Worm (Caenorhabditis elegans): Measurements from ENCODE around the gene F02D10.2.

The F02D10.2 gene

DNA sequence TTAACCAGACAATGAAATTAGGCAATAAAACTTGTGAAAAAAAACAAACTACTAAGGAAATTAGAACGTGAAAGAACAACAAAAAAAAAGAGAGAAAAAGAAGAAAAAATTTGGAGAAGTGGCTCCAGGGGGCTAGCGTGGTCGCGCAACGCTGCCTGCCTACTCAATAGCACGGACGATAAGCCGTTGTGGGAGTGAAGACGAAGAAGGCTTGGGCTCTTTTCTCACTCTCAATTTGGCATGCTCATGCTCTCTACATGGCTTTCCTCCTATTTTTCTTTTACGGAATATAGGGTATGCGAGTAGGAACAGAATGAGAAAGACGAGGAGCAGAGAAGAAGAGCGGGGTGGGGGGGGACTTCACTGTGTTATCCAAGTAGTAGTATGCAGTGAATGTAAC, 38.6 kb upstream of the F02D10.2 start:
- TF ChIP-seq egl-27 (tag; optimal IDR thresholded peaks at IDR 0.05) (peak; percentile 21), nhr-129 (tag; optimal IDR thresholded peaks at IDR 0.05) (peak; percentile 53), sem-4 (tag; optimal IDR thresholded peaks at IDR 0.05) (peak; percentile 76), lin-11 (tag; optimal IDR thresholded peaks at IDR 0.05) (peak; percentile 49), zag-1 (tag; optimal IDR thresholded peaks at IDR 0.05) (peak; percentile 71), C34F6.9 (tag; optimal IDR thresholded peaks at IDR 0.05) (peak; percentile 78), skn-1 (tag; optimal IDR thresholded peaks at IDR 0.05) (no peak), unc-62 (GFP tag; optimal IDR thresholded peaks at IDR 0.05) (no peak), F13H6.1 (tag; optimal IDR thresholded peaks at IDR 0.05) (peak; percentile 45), unc-55 (GFP tag; optimal IDR thresholded peaks at IDR 0.05) (peak; percentile 70), sma-9 (GFP tag; optimal IDR thresholded peaks at IDR 0.05) (peak; percentile 49), sma-9 (tag; optimal IDR thresholded peaks at IDR 0.05) (no peak), ama-1 (optimal IDR thresholded peaks at IDR 0.05) (no peak), gmeb-1 (tag; optimal IDR thresholded peaks at IDR 0.05) (no peak), lsy-2 (tag; optimal IDR thresholded peaks at IDR 0.05) (peak in 1 of 2 experiments; percentile 46), nhr-11 (tag; optimal IDR thresholded peaks at IDR 0.05) (no peak), mdl-1 (tag; optimal IDR thresholded peaks at IDR 0.05) (peak; percentile 6 to 35), mab-5 (tag; optimal IDR thresholded peaks at IDR 0.05) (peak; percentile 4), lin-13 (GFP tag; optimal IDR thresholded peaks at IDR 0.05) (peak; percentile 39), crh-2 (tag; optimal IDR thresholded peaks at IDR 0.05) (peak; percentile 15), ztf-11 (tag; optimal IDR thresholded peaks at IDR 0.05) (no peak)

DNA sequence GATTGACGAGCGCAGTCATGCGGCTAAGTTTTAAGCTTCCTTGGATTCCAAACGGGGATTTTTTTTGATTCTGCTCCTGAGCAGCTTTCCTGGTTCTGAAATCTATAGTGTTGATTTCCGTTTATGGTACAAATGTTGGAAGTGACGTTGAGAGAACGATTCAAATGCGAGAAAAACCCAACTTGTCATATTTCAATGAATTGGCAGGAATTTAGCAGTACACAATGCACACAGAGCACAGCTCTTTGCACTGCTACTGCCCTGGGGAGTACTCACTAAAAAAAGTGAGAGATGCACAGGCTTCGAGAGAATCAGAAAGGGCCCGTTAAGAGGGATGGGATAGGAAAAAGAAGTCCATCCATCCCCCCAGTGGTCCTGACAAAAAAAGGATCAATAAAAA, 36.9 kb upstream of the F02D10.2 start, which contains the start of gene sad-1:
TSS of gene sad-1 (minus strand) at position 101 of the 400 bp plus-strand sequence.
- peak; percentile 26 for TF ChIP-seq C34F6.9 (tag; optimal IDR thresholded peaks at IDR 0.05)
- no peak for TF ChIP-seq ZK546.5 (tag; optimal IDR thresholded peaks at IDR 0.05)

DNA sequence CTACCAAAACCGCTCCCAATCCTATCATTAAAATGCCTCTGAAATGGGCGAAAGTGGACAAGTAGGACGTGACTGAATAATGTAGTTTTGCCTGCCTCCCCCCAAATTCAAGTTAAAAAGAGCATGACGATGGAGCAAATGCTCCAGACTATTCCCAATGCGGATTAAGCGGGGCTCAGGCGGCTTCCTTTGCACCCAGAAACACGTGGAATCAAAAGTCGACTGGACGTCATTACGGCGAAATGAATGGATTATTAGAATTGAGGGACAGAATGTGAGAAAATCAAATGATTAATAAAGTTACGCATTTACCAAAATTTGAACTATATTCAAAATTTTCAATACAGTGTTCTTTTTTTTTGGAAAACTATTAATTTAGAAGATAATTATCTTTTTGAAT, 36.2 kb upstream of the F02D10.2 start:
- no peak for TF ChIP-seq ama-1 (optimal IDR thresholded peaks at IDR 0.05)
- peak; percentile 35 for TF ChIP-seq crh-2 (tag; optimal IDR thresholded peaks at IDR 0.05)
- peak in 1 of 2 experiments; percentile 6 for TF ChIP-seq lsy-2 (tag; optimal IDR thresholded peaks at IDR 0.05)

DNA sequence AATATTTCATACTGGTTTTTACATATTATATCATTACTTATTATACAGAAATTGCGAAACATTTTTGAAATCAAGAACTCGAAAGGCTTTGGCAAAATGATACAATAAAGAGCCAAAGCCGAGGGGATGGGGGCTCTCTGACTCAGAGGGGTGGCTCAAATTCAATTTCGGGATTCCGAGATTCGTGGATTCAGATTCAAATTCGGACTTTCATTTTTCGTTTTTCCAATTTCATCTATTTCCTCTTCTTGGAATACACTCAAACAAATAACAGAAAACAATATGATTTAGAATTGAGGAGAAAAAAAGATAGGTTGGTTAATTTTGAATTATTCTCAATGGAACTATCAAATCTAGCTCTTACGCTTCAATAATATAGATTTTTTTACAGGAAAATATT, 35.4 kb upstream of the F02D10.2 start:
- TF ChIP-seq aly-2 (tag; optimal IDR thresholded peaks at IDR 0.05) (no peak), sem-4 (tag; optimal IDR thresholded peaks at IDR 0.05) (peak; percentile 2), elt-1 (tag; optimal IDR thresholded peaks at IDR 0.05) (no peak)

DNA sequence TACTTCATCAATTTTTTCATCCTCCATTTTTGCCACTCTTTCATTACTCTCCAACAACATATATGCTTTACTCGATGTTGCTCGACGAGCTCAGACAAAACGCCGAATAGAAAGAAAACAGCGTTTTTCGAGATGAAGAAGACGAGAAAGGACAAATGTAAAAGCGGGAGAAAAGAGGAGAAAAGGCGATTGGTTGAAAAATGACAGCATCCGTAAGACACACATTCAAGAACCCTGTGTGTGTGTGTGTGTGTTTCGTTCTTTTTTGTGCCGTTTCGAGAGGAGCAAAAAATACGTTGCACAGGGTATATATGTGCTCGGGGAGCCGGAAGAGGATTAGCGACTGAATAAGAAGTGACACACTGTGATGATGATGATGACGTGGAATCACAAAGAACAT, 30.1 kb upstream of the F02D10.2 start:
- TF ChIP-seq mab-5 (tag; optimal IDR thresholded peaks at IDR 0.05): peak; percentile 26
- peak; percentile 37 for TF ChIP-seq crh-2 (tag; optimal IDR thresholded peaks at IDR 0.05)
- peak; percentile 74 for TF ChIP-seq unc-55 (GFP tag; optimal IDR thresholded peaks at IDR 0.05)
- peak; percentile 17 for TF ChIP-seq C34F6.9 (tag; optimal IDR thresholded peaks at IDR 0.05)
- peak; percentile 30 for TF ChIP-seq zag-1 (tag; optimal IDR thresholded peaks at IDR 0.05)
- peak; percentile 30 for TF ChIP-seq lin-39 (tag; optimal IDR thresholded peaks at IDR 0.05)
- peak in 1 of 2 experiments; percentile 25 for TF ChIP-seq lsy-2 (tag; optimal IDR thresholded peaks at IDR 0.05)
- no peak for TF ChIP-seq ZK546.5 (tag; optimal IDR thresholded peaks at IDR 0.05)
- no peak for TF ChIP-seq egl-27 (tag; optimal IDR thresholded peaks at IDR 0.05)
- TF ChIP-seq sma-3 (GFP tag; optimal IDR thresholded peaks at IDR 0.05): no peak

DNA sequence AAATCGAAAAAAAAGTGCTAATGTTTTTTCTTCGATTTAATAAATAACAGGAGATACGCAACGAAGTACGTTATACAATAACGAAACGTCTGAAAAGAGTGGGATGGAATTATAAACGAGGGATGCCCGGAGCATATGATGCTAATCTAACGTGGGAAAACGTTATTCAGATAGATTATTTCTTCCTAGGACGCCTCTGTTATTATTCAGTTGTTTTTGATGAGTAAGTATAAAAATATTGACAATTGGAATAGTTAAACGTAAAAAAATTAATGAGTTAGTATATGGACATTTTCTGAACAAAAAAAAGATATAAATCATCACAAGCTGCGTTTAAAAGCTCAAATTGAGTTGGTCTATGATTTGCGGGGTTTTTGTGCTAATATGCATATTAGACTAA, 21.1 kb upstream of the F02D10.2 start, which contains the start of gene srd-51:
TSS of gene srd-51 (minus strand) at position 101 of the 400 bp plus-strand sequence.
- no peak for TF ChIP-seq nhr-23 (tag; optimal IDR thresholded peaks at IDR 0.05)
- no peak for TF ChIP-seq aly-2 (tag; optimal IDR thresholded peaks at IDR 0.05)
- no peak for TF ChIP-seq unc-39 (tag; optimal IDR thresholded peaks at IDR 0.05)
- TF ChIP-seq elt-3 (tag; optimal IDR thresholded peaks at IDR 0.05): no peak
- no peak for TF ChIP-seq zag-1 (tag; optimal IDR thresholded peaks at IDR 0.05)
- no peak for TF ChIP-seq ZK546.5 (tag; optimal IDR thresholded peaks at IDR 0.05)
- TF ChIP-seq unc-62 (GFP tag; optimal IDR thresholded peaks at IDR 0.05): no peak
- no peak for TF ChIP-seq ceh-16 (tag; optimal IDR thresholded peaks at IDR 0.05)
- no peak for TF ChIP-seq sem-4 (tag; optimal IDR thresholded peaks at IDR 0.05)
- no peak for TF ChIP-seq C34F6.9 (tag; optimal IDR thresholded peaks at IDR 0.05)
- no peak for TF ChIP-seq nhr-25 (tag; optimal IDR thresholded peaks at IDR 0.05)
- no peak for TF ChIP-seq nhr-10 (tag; optimal IDR thresholded peaks at IDR 0.05)

Measured in whole organism, L2 larva.